Fruit fly (Drosophila melanogaster): ENCODE measurements around the gene swa.

The swa gene

DNA sequence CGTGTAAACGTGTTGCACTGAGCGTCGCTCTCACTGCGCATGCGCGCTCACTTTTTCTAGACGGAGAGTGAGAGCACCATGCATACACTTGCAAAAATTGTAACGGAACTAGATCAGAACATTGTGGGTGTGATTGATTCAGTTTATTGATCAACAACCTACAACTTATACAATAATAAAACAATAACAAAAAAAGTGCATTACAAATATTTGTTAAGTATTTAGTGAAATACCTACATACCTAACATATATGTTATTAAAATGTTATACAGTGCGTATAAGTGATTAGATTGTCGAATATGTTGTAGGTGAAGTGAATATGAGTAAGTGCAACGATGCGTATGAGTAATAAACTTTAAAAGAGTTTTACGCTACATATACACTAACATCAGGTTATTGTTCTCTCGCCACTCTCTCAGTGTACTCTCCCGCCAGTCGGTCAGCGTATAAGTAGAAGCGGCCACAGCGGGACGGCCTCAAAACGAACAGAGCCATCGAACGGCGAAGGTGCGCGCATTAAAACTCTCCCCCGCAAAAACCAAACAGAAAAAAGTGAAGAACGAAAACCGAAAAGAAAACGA is 35.0 kb downstream of the swa start, which contains the start of gene CG42240:
Gene CG42240, plus strand, starts transcription at position 474 of the 581 bp plus-strand sequence.
- TF ChIP-seq cnc (optimal IDR thresholded peaks at IDR 0.05) (no peak), CG1620 (GFP tag; optimal IDR thresholded peaks at IDR 0.05) (peak; percentile 54), CG5204 (GFP tag; optimal IDR thresholded peaks at IDR 0.05) (peak; percentile 79), toe (GFP tag; optimal IDR thresholded peaks at IDR 0.05) (peak; percentile 61), Crg-1 (GFP tag; optimal IDR thresholded peaks at IDR 0.05) (peak; percentile 73), CG33017 (tag; optimal IDR thresholded peaks at IDR 0.05) (peak; percentile 85), Clk (GFP tag; optimal IDR thresholded peaks at IDR 0.05) (peak; percentile 46), bab1 (GFP tag; optimal IDR thresholded peaks at IDR 0.05) (peak; percentile 96), CG12768 (GFP tag; optimal IDR thresholded peaks at IDR 0.05) (peak; percentile 86), Hr96 (GFP tag; optimal IDR thresholded peaks at IDR 0.05) (peak; percentile 83), CG11617 (GFP tag; optimal IDR thresholded peaks at IDR 0.05) (peak; percentile 96), pad (GFP tag; optimal IDR thresholded peaks at IDR 0.05) (peak; percentile 81), ovo (GFP tag; optimal IDR thresholded peaks at IDR 0.05) (peak; percentile 71), CG7101 (tag; optimal IDR thresholded peaks at IDR 0.05) (peak; percentile 93), kay (GFP tag; ENCODE audit: borderline replicate concordance) (peak; percentile 92), Mnt (GFP tag; optimal IDR thresholded peaks at IDR 0.05) (peak; percentile 65), CG7045 (GFP tag; optimal IDR thresholded peaks at IDR 0.05) (peak; percentile 89), tj (GFP tag; optimal IDR thresholded peaks at IDR 0.05) (peak; percentile 82), CG14711 (tag; optimal IDR thresholded peaks at IDR 0.05) (peak; percentile 86), cic (GFP tag; optimal IDR thresholded peaks at IDR 0.05) (peak; percentile 74)

DNA sequence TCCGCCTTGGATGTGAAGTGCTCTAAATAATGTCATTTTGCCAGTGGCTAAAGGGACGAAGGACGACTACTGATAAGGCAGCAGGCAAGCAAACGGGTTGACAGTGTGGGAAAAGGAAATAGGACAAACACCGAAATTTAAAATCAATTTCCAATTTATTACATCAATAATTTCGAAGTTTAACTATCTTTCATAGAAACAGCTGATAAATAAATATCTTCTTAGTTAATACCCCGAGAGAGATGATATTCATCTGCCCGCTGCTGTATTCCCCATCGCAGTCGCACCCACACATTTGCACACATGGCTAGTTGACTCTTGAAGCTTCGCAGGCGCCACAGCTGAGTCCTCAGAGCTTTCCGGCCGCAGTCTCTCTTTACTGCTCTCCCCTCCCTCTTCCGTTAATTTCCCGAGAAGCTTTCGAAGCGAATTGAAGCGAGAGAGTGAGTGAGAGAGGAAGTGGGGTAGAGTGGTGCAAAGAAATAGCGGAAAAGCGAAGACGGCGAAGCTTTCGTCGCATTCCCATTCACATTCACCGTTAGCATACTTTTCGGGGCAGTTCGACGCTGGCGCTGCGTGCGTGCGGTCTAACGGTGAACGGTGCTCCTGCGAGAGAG is 48.5 kb downstream of the swa start:
- no peak for TF ChIP-seq cic (GFP tag; optimal IDR thresholded peaks at IDR 0.05)
- TF ChIP-seq CG33017 (tag; optimal IDR thresholded peaks at IDR 0.05): peak; percentile 52
- peak; percentile 22 for TF ChIP-seq CG11617 (GFP tag; optimal IDR thresholded peaks at IDR 0.05)
- peak; percentile 69 for TF ChIP-seq CG7101 (tag; optimal IDR thresholded peaks at IDR 0.05)
- no peak for TF ChIP-seq Crg-1 (GFP tag; optimal IDR thresholded peaks at IDR 0.05)
- peak; percentile 11 for TF ChIP-seq toe (GFP tag; optimal IDR thresholded peaks at IDR 0.05)
- TF ChIP-seq CG1620 (GFP tag; optimal IDR thresholded peaks at IDR 0.05): no peak
- no peak for TF ChIP-seq kay (GFP tag; ENCODE audit: borderline replicate concordance)
- TF ChIP-seq pad (GFP tag; optimal IDR thresholded peaks at IDR 0.05): peak; percentile 21
- no peak for TF ChIP-seq ovo (GFP tag; optimal IDR thresholded peaks at IDR 0.05)
- peak; percentile 17 for TF ChIP-seq Clk (GFP tag; optimal IDR thresholded peaks at IDR 0.05)
- TF ChIP-seq Hr96 (GFP tag; optimal IDR thresholded peaks at IDR 0.05): peak; percentile 36
- TF ChIP-seq CG14711 (tag; optimal IDR thresholded peaks at IDR 0.05): peak; percentile 25
- peak; percentile 66 for TF ChIP-seq CG7045 (GFP tag; optimal IDR thresholded peaks at IDR 0.05)
- TF ChIP-seq Mnt (GFP tag; optimal IDR thresholded peaks at IDR 0.05): no peak
- TF ChIP-seq cnc (optimal IDR thresholded peaks at IDR 0.05): no peak
- peak; percentile 12 for TF ChIP-seq CG5204 (GFP tag; optimal IDR thresholded peaks at IDR 0.05)
- TF ChIP-seq tj (GFP tag; optimal IDR thresholded peaks at IDR 0.05): peak; percentile 4
- TF ChIP-seq bab1 (GFP tag; optimal IDR thresholded peaks at IDR 0.05): no peak
- TF ChIP-seq CG12768 (GFP tag; optimal IDR thresholded peaks at IDR 0.05): peak; percentile 50

DNA sequence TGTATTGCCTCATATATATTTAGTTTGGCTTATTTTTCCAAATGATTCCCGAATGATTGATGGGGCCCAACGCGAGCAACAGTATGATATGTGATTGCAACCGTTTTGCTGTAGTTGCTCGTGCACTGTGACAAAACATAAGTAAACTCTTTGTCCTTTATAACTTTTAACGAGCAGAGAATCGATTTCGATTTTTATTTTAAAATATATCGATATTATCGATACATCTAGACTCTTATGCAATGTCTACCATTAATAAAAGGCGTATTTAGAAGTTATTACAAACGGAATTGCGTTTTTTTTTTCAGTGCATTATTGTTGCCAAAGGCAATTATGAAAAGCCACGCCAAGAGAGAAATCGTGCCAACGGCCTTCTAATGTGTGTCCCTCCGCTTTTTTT is 49.9 kb downstream of the swa start:
- TF ChIP-seq CG12768 (GFP tag; optimal IDR thresholded peaks at IDR 0.05) (no peak), Mnt (GFP tag; optimal IDR thresholded peaks at IDR 0.05) (no peak), ovo (GFP tag; optimal IDR thresholded peaks at IDR 0.05) (no peak), bab1 (GFP tag; optimal IDR thresholded peaks at IDR 0.05) (no peak), CG11617 (GFP tag; optimal IDR thresholded peaks at IDR 0.05) (no peak), CG14711 (tag; optimal IDR thresholded peaks at IDR 0.05) (no peak), CG7101 (tag; optimal IDR thresholded peaks at IDR 0.05) (no peak), toe (GFP tag; optimal IDR thresholded peaks at IDR 0.05) (no peak), Crg-1 (GFP tag; optimal IDR thresholded peaks at IDR 0.05) (no peak), kay (GFP tag; ENCODE audit: borderline replicate concordance) (no peak), CG7045 (GFP tag; optimal IDR thresholded peaks at IDR 0.05) (no peak), CG1620 (GFP tag; optimal IDR thresholded peaks at IDR 0.05) (no peak), CG5204 (GFP tag; optimal IDR thresholded peaks at IDR 0.05) (no peak), cic (GFP tag; optimal IDR thresholded peaks at IDR 0.05) (no peak), Clk (GFP tag; optimal IDR thresholded peaks at IDR 0.05) (no peak), tj (GFP tag; optimal IDR thresholded peaks at IDR 0.05) (no peak), cnc (optimal IDR thresholded peaks at IDR 0.05) (no peak), pad (GFP tag; optimal IDR thresholded peaks at IDR 0.05) (no peak), CG33017 (tag; optimal IDR thresholded peaks at IDR 0.05) (no peak)
